Fruit fly (Drosophila melanogaster) whole organism, embryonic: ENCODE results near the gene Blm.

Experiments used
- Atf-2 ChIP-seq: fragments of 200-800 bp; sonication (Bioruptor generic); optimal IDR thresholded peaks from 2 replicates; lab custom pipeline; 2016; ENCODE audit warnings: missing biosample characterization, missing genetic modification characterization
- Blimp-1 ChIP-seq: fragments of 200-800 bp; sonication (Bioruptor generic); optimal IDR thresholded peaks from 3 replicates; lab custom pipeline; 2018; ENCODE audit warnings: missing biosample characterization, missing genetic modification characterization, mild to moderate bottlenecking, moderate library complexity, missing genetic modification reagents
- C15 ChIP-seq: fragments of 200-800 bp; sonication (Bioruptor generic); IDR thresholded peaks from 3 replicates; pipeline ENCODE4 v1.3.6; 2022; ENCODE audit warnings: missing biosample characterization, missing genetic modification characterization
- CG10209 ChIP-seq: fragments of 200-800 bp; sonication (Bioruptor generic); optimal IDR thresholded peaks from 3 replicates; lab custom pipeline; 2017; ENCODE audit warnings: missing biosample characterization, mild to moderate bottlenecking, missing genetic modification characterization, missing genetic modification reagents
- CG10654 ChIP-seq: fragments of 200-800 bp; sonication (Bioruptor generic); optimal IDR thresholded peaks from 2 replicates; lab custom pipeline; 2016; ENCODE audit warnings: missing biosample characterization, missing genetic modification characterization
- CG11247 ChIP-seq: fragments of 200-800 bp; sonication (Bioruptor generic); IDR thresholded peaks from 2 replicates; pipeline ENCODE4 v1.3.6; 2022; ENCODE audit warnings: missing biosample characterization, missing genetic modification characterization
- CG12942 ChIP-seq: fragments of 200-800 bp; sonication (Bioruptor generic); optimal IDR thresholded peaks from 3 replicates; lab custom pipeline; 2016; ENCODE audit warnings: missing biosample characterization, missing genetic modification characterization
- CG13424 ChIP-seq: fragments of 200-800 bp; sonication (Bioruptor generic); optimal IDR thresholded peaks from 2 replicates; lab custom pipeline; 2019; ENCODE audit warnings: missing biosample characterization, mild to moderate bottlenecking, missing genetic modification characterization, moderate library complexity
- CG15073 ChIP-seq: fragments of 200-800 bp; sonication (Bioruptor generic); optimal IDR thresholded peaks from 2 replicates; lab custom pipeline; 2016; ENCODE audit warnings: missing biosample characterization, missing genetic modification characterization
- CG15269 ChIP-seq: fragments of 200-800 bp; sonication (Bioruptor generic); optimal IDR thresholded peaks from 2 replicates; lab custom pipeline; 2018; ENCODE audit warnings: missing biosample characterization, mild to moderate bottlenecking, missing genetic modification characterization, moderate library complexity
- CG15479 ChIP-seq: fragments of 200-800 bp; sonication (Bioruptor generic); optimal IDR thresholded peaks from 3 replicates; lab custom pipeline; 2019; ENCODE audit warnings: missing biosample characterization, mild to moderate bottlenecking, missing genetic modification characterization, moderate library complexity
- CG1647 ChIP-seq: fragments of 200-800 bp; sonication (Bioruptor generic); optimal IDR thresholded peaks from 3 replicates; lab custom pipeline; 2016; ENCODE audit warnings: missing biosample characterization, missing genetic modification characterization
- CG2199 ChIP-seq: fragments of 200-800 bp; sonication (Bioruptor generic); IDR thresholded peaks from 3 replicates; pipeline ENCODE4 v1.3.6; 2022; ENCODE audit warnings: missing biosample characterization, missing genetic modification characterization
- CG30431 ChIP-seq: fragments of 200-800 bp; sonication (Bioruptor generic); optimal IDR thresholded peaks from 2 replicates; lab custom pipeline; 2017; ENCODE audit warnings: missing biosample characterization, missing genetic modification characterization
- CG34224 ChIP-seq: fragments of 200-800 bp; sonication (Bioruptor generic); IDR thresholded peaks from 3 replicates; pipeline ENCODE4 v1.3.6; 2022; ENCODE audit warnings: missing biosample characterization, missing genetic modification characterization; ENCODE audit not compliant: partially characterized antibody
- CG34376 ChIP-seq: fragments of 200-800 bp; sonication (Bioruptor generic); optimal IDR thresholded peaks from 2 replicates; lab custom pipeline; 2018; ENCODE audit warnings: missing biosample characterization, mild to moderate bottlenecking, missing genetic modification characterization
- CG4328 ChIP-seq: fragments of 200-800 bp; sonication (Bioruptor generic); optimal IDR thresholded peaks from 3 replicates; lab custom pipeline; 2017; ENCODE audit warnings: missing biosample characterization, missing genetic modification reagents, missing genetic modification characterization
- CG4730 ChIP-seq: fragments of 200-800 bp; sonication (Bioruptor generic); IDR thresholded peaks from 2 replicates; pipeline ENCODE4 v1.3.6; 2022; ENCODE audit warnings: missing biosample characterization, missing genetic modification characterization
- CG6791 ChIP-seq: fragments of 200-800 bp; sonication (Bioruptor generic); IDR thresholded peaks from 3 replicates; pipeline ENCODE4 v1.3.6; 2022; ENCODE audit warnings: missing biosample characterization, missing genetic modification characterization; ENCODE audit not compliant: partially characterized antibody
- CG7928 ChIP-seq: fragments of 200-800 bp; sonication (Bioruptor generic); optimal IDR thresholded peaks from 2 replicates; lab custom pipeline; 2017; ENCODE audit warnings: missing biosample characterization, mild to moderate bottlenecking, missing genetic modification characterization
- CG9727 ChIP-seq: fragments of 200-800 bp; sonication (Bioruptor generic); optimal IDR thresholded peaks from 3 replicates; lab custom pipeline; 2017; ENCODE audit warnings: missing biosample characterization, mild to moderate bottlenecking, missing genetic modification characterization
- D ChIP-seq, 2 experiments: fragments of 200-800 bp in 1 of 2; fragments of >200 bp in 1 of 2; sonication (Bioruptor generic) in 1 of 2; optimal IDR thresholded peaks; 2 replicates in 1 of 2; 3 replicates in 1 of 2; lab custom pipeline; 2017; ENCODE audit warnings: mild to moderate bottlenecking in 1 of 2, missing biosample characterization in 1 of 2, missing genetic modification characterization in 1 of 2, missing genetic modification reagents in 1 of 2
- Dp ChIP-seq: fragments of 200-800 bp; sonication (Bioruptor generic); optimal IDR thresholded peaks from 2 replicates; lab custom pipeline; 2018; ENCODE audit warnings: missing biosample characterization, mild to moderate bottlenecking, missing genetic modification characterization, moderate library complexity
- Eip74EF ChIP-seq, 2 experiments: fragments of 200-800 bp in 1 of 2; fragments of >200 bp in 1 of 2; sonication (Bioruptor generic) in 1 of 2; optimal IDR thresholded peaks; 2 replicates each; lab custom pipeline; 2017 to 2019; ENCODE audit warnings: missing biosample characterization in 2 of 2, missing genetic modification characterization in 2 of 2, mild to moderate bottlenecking in 1 of 2, moderate library complexity in 1 of 2
- Ets97D ChIP-seq: fragments of 200-800 bp; sonication (Bioruptor generic); optimal IDR thresholded peaks from 3 replicates; lab custom pipeline; 2016; ENCODE audit warnings: missing biosample characterization, missing genetic modification characterization
- Hr78 ChIP-seq, 2 experiments: fragments of 200-800 bp in 1 of 2; fragments of >200 bp in 1 of 2; sonication (Bioruptor generic) in 1 of 2; optimal IDR thresholded peaks; 2 replicates each; lab custom pipeline; 2017 to 2019; ENCODE audit warnings: missing biosample characterization in 2 of 2, missing genetic modification characterization in 2 of 2, mild to moderate bottlenecking in 1 of 2, moderate library complexity in 1 of 2
- MTF-1 ChIP-seq: fragments of 200-800 bp; sonication (Bioruptor generic); optimal IDR thresholded peaks from 2 replicates; lab custom pipeline; 2018; ENCODE audit warnings: missing biosample characterization, mild to moderate bottlenecking, missing genetic modification characterization, borderline replicate concordance
- Mrtf ChIP-seq: fragments of 200-800 bp; sonication (Bioruptor generic); IDR thresholded peaks from 3 replicates; pipeline ENCODE4 v1.3.6; 2022; ENCODE audit warnings: missing biosample characterization, missing genetic modification characterization
- btn ChIP-seq: fragments of 200-800 bp; sonication (Bioruptor generic); optimal IDR thresholded peaks from 2 replicates; lab custom pipeline; 2016; ENCODE audit warnings: missing biosample characterization, missing genetic modification characterization
- crp ChIP-seq, 2 experiments: fragments of 200-800 bp; sonication (Bioruptor generic); optimal IDR thresholded peaks; 2 replicates in 1 of 2; 3 replicates in 1 of 2; lab custom pipeline; 2017; ENCODE audit warnings: missing biosample characterization in 2 of 2, missing genetic modification characterization in 2 of 2, mild to moderate bottlenecking in 1 of 2, moderate library complexity in 1 of 2
- danr ChIP-seq: fragments of 200-800 bp; sonication (Bioruptor generic); IDR thresholded peaks from 2 replicates; pipeline ENCODE4 v1.3.6; 2022; ENCODE audit warnings: missing biosample characterization, missing genetic modification characterization
- emc ChIP-seq: fragments of 200-800 bp; sonication (Bioruptor generic); optimal IDR thresholded peaks from 2 replicates; lab custom pipeline; 2016; ENCODE audit warnings: missing biosample characterization, missing genetic modification characterization
- eyg ChIP-seq: fragments of 200-800 bp; sonication (Bioruptor generic); optimal IDR thresholded peaks from 3 replicates; lab custom pipeline; 2016; ENCODE audit warnings: missing biosample characterization, missing genetic modification characterization
- fd64A ChIP-seq: fragments of 200-800 bp; sonication (Bioruptor generic); optimal IDR thresholded peaks from 3 replicates; lab custom pipeline; 2018; ENCODE audit warnings: missing biosample characterization, mild to moderate bottlenecking, missing genetic modification characterization
- hbn ChIP-seq: fragments of 200-800 bp; sonication (Bioruptor generic); IDR thresholded peaks from 2 replicates; pipeline ENCODE4 v1.3.6; 2022; ENCODE audit warnings: missing biosample characterization, missing genetic modification characterization; ENCODE audit not compliant: partially characterized antibody
- lbe ChIP-seq: fragments of 200-800 bp; sonication (Bioruptor generic); optimal IDR thresholded peaks from 2 replicates; lab custom pipeline; 2016; ENCODE audit warnings: missing biosample characterization, mild to moderate bottlenecking, missing genetic modification characterization
- nerfin-1 ChIP-seq: fragments of 200-800 bp; sonication (Bioruptor generic); optimal IDR thresholded peaks from 3 replicates; lab custom pipeline; 2019; ENCODE audit warnings: missing biosample characterization, mild to moderate bottlenecking, missing genetic modification characterization, moderate library complexity
- nom ChIP-seq: fragments of 200-800 bp; sonication (Bioruptor generic); optimal IDR thresholded peaks from 2 replicates; lab custom pipeline; 2017; ENCODE audit warnings: missing biosample characterization, missing genetic modification characterization, mild to moderate bottlenecking, moderate library complexity, missing genetic modification reagents
- pita ChIP-seq: fragments of 200-800 bp; sonication (Bioruptor generic); optimal IDR thresholded peaks from 2 replicates; lab custom pipeline; 2017; ENCODE audit warnings: missing biosample characterization, mild to moderate bottlenecking, missing genetic modification characterization
- prd ChIP-seq, 3 experiments: fragments of >200 bp in 2 of 3; fragments of 200-800 bp in 1 of 3; sonication (Bioruptor generic) in 1 of 3; optimal IDR thresholded peaks in 2 of 3; IDR thresholded peaks in 1 of 3; 2 replicates in 2 of 3; 3 replicates in 1 of 3; pipeline versions ENCODE4 v1.3.6 to Lab custom; 2017 to 2022; ENCODE audit warnings: missing biosample characterization in 1 of 3, missing genetic modification characterization in 1 of 3
- pum ChIP-seq: fragments of 200-800 bp; sonication (Bioruptor generic); optimal IDR thresholded peaks from 2 replicates; lab custom pipeline; 2016; ENCODE audit warnings: missing biosample characterization, missing genetic modification characterization
- seq ChIP-seq: fragments of 200-800 bp; sonication (Bioruptor generic); IDR thresholded peaks from 2 replicates; pipeline ENCODE4 v1.3.6; 2022; ENCODE audit warnings: missing biosample characterization, missing genetic modification characterization
- slbo ChIP-seq: fragments of 200-800 bp; sonication (Bioruptor generic); IDR thresholded peaks from 2 replicates; pipeline ENCODE4 v1.3.6; 2022; ENCODE audit warnings: missing biosample characterization, missing genetic modification characterization
- z ChIP-seq: fragments of 200-800 bp; sonication (Bioruptor generic); IDR thresholded peaks from 3 replicates; pipeline ENCODE4 v1.3.6; 2022; ENCODE audit warnings: missing biosample characterization, missing genetic modification characterization
- zfh1 ChIP-seq: fragments of 200-800 bp; sonication (Bioruptor generic); IDR thresholded peaks from 3 replicates; pipeline ENCODE4 v1.3.6; 2022; ENCODE audit warnings: missing biosample characterization, missing genetic modification characterization

Blm gene

DNA sequence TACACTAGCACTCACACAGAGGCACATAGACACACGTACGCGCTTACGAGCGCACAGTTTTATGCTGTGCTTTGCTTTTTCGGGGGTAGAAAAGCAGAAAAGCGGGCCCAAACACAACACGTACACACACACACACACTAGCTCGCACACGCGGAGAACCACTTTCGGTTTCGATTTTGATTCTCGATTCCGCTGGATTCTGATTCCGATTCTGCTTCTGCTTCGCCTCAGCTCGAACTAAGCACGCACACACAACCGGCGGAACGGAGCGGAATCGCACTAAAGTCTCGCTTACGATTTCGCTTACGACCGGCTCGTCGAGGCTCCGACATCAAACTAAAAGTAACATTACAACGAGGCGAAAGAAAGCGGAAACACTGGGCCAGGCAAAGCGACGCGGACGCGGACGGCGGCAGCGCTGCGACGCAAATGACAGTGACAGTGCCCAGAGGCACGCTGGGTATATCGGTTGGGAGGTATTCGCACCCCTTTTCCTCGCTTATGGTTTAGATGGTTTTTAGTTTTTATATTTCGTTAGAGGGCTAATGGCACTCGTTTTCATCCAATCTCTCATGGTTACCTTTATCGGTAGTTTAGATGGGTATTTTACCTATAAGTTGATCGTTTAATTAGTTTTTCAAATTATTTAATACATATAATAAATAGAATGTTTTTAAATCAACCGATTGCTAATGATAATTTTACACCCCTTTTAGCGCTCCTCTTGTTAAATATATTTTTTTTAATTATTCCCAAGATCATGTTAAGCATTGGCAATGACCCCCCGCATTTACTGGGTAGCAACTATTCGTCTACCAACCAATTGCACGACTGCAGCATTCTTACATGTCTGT is 36.7 kb upstream of the Blm start (continued):
- peak; percentile 57 for TF ChIP-seq CG4328 (GFP tag; lab: Kevin White, UChicago)
- TF ChIP-seq crp (GFP tag; optimal IDR thresholded peaks at IDR 0.05; lab: Kevin White, UChicago): peak in 1 of 2 experiments; percentile 13
- TF ChIP-seq CG30431 (GFP tag; lab: Kevin White, UChicago): peak; percentile 65
- peak; percentile 95 for TF ChIP-seq CG2199 (GFP tag; lab: Robert Waterston, UW)
- no peak for TF ChIP-seq lbe (GFP tag; lab: Kevin White, UChicago)
- TF ChIP-seq Ets97D (GFP tag; lab: Kevin White, UChicago): peak; percentile 65
- TF ChIP-seq fd64A: peak; percentile 72
- TF ChIP-seq CG34376 (GFP tag; lab: Kevin White, UChicago): peak; percentile 45
- no peak for TF ChIP-seq CG34224 (GFP tag; lab: Robert Waterston, UW)
- TF ChIP-seq CG10654: peak; percentile 43
- no peak for TF ChIP-seq CG15479 (GFP tag; lab: Kevin White, UChicago)
- peak; percentile 37 for TF ChIP-seq CG12942 (GFP tag; lab: Kevin White, UChicago)
- TF ChIP-seq Dp: no peak
- peak; percentile 1 for TF ChIP-seq CG7928 (GFP tag; lab: Kevin White, UChicago)
- TF ChIP-seq nerfin-1 (tag; lab: Kevin White, UChicago): peak; percentile 61
- TF ChIP-seq MTF-1: peak; percentile 39
- peak; percentile 57 for TF ChIP-seq CG15269
- TF ChIP-seq zfh1 (GFP tag; lab: Robert Waterston, UW): peak; percentile 26; the same call in 2 of the 3 replicates
- 0 out of 2 replicates have a peak, but pooled peaks have one; percentile 21 for TF ChIP-seq hbn
- peak; percentile 38 for TF ChIP-seq btn (GFP tag; lab: Kevin White, UChicago)
- peak; percentile 71 for TF ChIP-seq CG10209 (GFP tag; lab: Kevin White, UChicago)
- TF ChIP-seq emc (GFP tag; lab: Kevin White, UChicago): no peak
- peak; percentile 99 for TF ChIP-seq Blimp-1 (GFP tag; lab: Kevin White, UChicago)
- no peak for TF ChIP-seq C15 (GFP tag; lab: Robert Waterston, UW)
- no peak for TF ChIP-seq prd (optimal IDR thresholded peaks at IDR 0.05; lab: Kevin White, UChicago)
- peak; percentile 68; the same call in 2 of the 3 replicates for TF ChIP-seq prd (GFP tag; IDR thresholded peaks at IDR 0.05; lab: Robert Waterston, UW)
- TF ChIP-seq Eip74EF (GFP tag; optimal IDR thresholded peaks at IDR 0.05; lab: Kevin White, UChicago): peak in 1 of 2 experiments; percentile 71
- TF ChIP-seq CG9727: peak; percentile 87
- TF ChIP-seq Hr78 (GFP tag; optimal IDR thresholded peaks at IDR 0.05; lab: Kevin White, UChicago): peak in 1 of 2 experiments; percentile 67
- TF ChIP-seq pita (GFP tag; lab: Kevin White, UChicago): no peak
- TF ChIP-seq nom (GFP tag; lab: Kevin White, UChicago): peak; percentile 10
- peak; percentile 33 for TF ChIP-seq CG15073 (GFP tag; lab: Kevin White, UChicago)
- TF ChIP-seq D (optimal IDR thresholded peaks at IDR 0.05; lab: Kevin White, UChicago): peak; percentile 86
- peak; percentile 75 for TF ChIP-seq D (GFP tag; optimal IDR thresholded peaks at IDR 0.05; lab: Kevin White, UChicago)
- peak; percentile 81 for TF ChIP-seq CG13424 (tag; lab: Kevin White, UChicago)
- 0 out of 2 replicates have a peak, but pooled peaks have one; percentile 20 for TF ChIP-seq CG4730
- TF ChIP-seq Atf-2 (GFP tag; lab: Kevin White, UChicago): no peak
- peak; percentile 6 for TF ChIP-seq eyg (GFP tag; lab: Kevin White, UChicago)
- TF ChIP-seq Mrtf (GFP tag; lab: Robert Waterston, UW): no peak
- TF ChIP-seq CG6791 (GFP tag; lab: Robert Waterston, UW): peak; percentile 58; the same call in 1 of the 3 replicates
- TF ChIP-seq danr: peak; percentile 48
- TF ChIP-seq slbo (GFP tag; lab: Robert Waterston, UW): peak; percentile 73
- TF ChIP-seq z (GFP tag; lab: Robert Waterston, UW): peak; percentile 55; the same call in 2 of the 3 replicates
- TF ChIP-seq seq: peak; percentile 61; the same call in 1 of the 2 replicates
- peak; percentile 5 for TF ChIP-seq CG1647
- peak; percentile 43; the same call in 1 of the 2 replicates for TF ChIP-seq CG11247
- TF ChIP-seq pum (GFP tag; lab: Kevin White, UChicago): no peak
